Fruit fly (Drosophila melanogaster) whole organism, embryonic: ENCODE results near the gene CG5521.

ENCODE experiments used
- Atf6 ChIP-seq: fragments of 200-800 bp; sonication (Bioruptor generic); IDR thresholded peaks from 2 replicates; pipeline ENCODE4 v1.3.6; 2022; ENCODE audit warnings: missing biosample characterization, missing genetic modification characterization
- Blimp-1 ChIP-seq: fragments of 200-800 bp; sonication (Bioruptor generic); optimal IDR thresholded peaks from 3 replicates; lab custom pipeline; 2018; ENCODE audit warnings: missing biosample characterization, missing genetic modification characterization, mild to moderate bottlenecking, moderate library complexity, missing genetic modification reagents
- CG10267 ChIP-seq: fragments of 200-800 bp; sonication (Bioruptor generic); optimal IDR thresholded peaks from 2 replicates; lab custom pipeline; 2018; ENCODE audit warnings: missing biosample characterization, mild to moderate bottlenecking, missing genetic modification characterization, moderate library complexity
- CG10565 ChIP-seq: fragments of 200-800 bp; sonication (Bioruptor generic); optimal IDR thresholded peaks from 3 replicates; lab custom pipeline; 2016; ENCODE audit warnings: missing biosample characterization, mild to moderate bottlenecking, missing genetic modification characterization
- CG11398 ChIP-seq: fragments of 200-800 bp; sonication (Bioruptor generic); optimal IDR thresholded peaks from 2 replicates; lab custom pipeline; 2016; ENCODE audit warnings: missing biosample characterization, missing genetic modification characterization
- CG11696 ChIP-seq: fragments of 200-800 bp; sonication (Bioruptor generic); IDR thresholded peaks from 2 replicates; pipeline ENCODE4 v1.3.6; 2022; ENCODE audit warnings: missing biosample characterization, missing genetic modification characterization
- CG11723 ChIP-seq: fragments of 200-800 bp; sonication (Bioruptor generic); optimal IDR thresholded peaks from 2 replicates; lab custom pipeline; 2017; ENCODE audit warnings: missing biosample characterization, mild to moderate bottlenecking, missing genetic modification characterization
- CG12769 ChIP-seq: fragments of 200-800 bp; sonication (Bioruptor generic); optimal IDR thresholded peaks from 2 replicates; lab custom pipeline; 2019; ENCODE audit warnings: missing biosample characterization, mild to moderate bottlenecking, missing genetic modification characterization, moderate library complexity
- CG13894 ChIP-seq: fragments of 200-800 bp; sonication (Bioruptor generic); optimal IDR thresholded peaks from 3 replicates; lab custom pipeline; 2018; ENCODE audit warnings: missing biosample characterization, mild to moderate bottlenecking, missing genetic modification characterization, moderate library complexity
- CG14014 ChIP-seq: fragments of 200-800 bp; sonication (Bioruptor generic); IDR thresholded peaks from 2 replicates; pipeline ENCODE4 v1.3.6; 2022; ENCODE audit warnings: missing biosample characterization, missing genetic modification characterization
- CG14441 ChIP-seq: fragments of 200-800 bp; sonication (Bioruptor generic); IDR thresholded peaks from 2 replicates; pipeline ENCODE4 v1.3.6; 2022; ENCODE audit warnings: missing biosample characterization, missing genetic modification characterization
- CG15514 ChIP-seq: fragments of 200-800 bp; sonication (Bioruptor generic); optimal IDR thresholded peaks from 3 replicates; lab custom pipeline; 2017; ENCODE audit warnings: missing biosample characterization, missing genetic modification characterization, mild to moderate bottlenecking, moderate library complexity, missing genetic modification reagents
- CG16863 ChIP-seq: fragments of 200-800 bp; sonication (Bioruptor generic); optimal IDR thresholded peaks from 3 replicates; lab custom pipeline; 2016; ENCODE audit warnings: missing biosample characterization, missing genetic modification characterization
- CG17361 ChIP-seq: fragments of 200-800 bp; sonication (Bioruptor generic); IDR thresholded peaks from 3 replicates; pipeline ENCODE4 v1.3.6; 2022; ENCODE audit warnings: missing biosample characterization, missing genetic modification characterization
- CG17612 ChIP-seq: fragments of 200-800 bp; sonication (Bioruptor generic); IDR thresholded peaks from 2 replicates; pipeline ENCODE4 v1.3.6; 2022; ENCODE audit warnings: missing biosample characterization, missing genetic modification characterization
- CG18476 ChIP-seq: fragments of 200-800 bp; sonication (Bioruptor generic); optimal IDR thresholded peaks from 2 replicates; lab custom pipeline; 2016; ENCODE audit warnings: missing biosample characterization, mild to moderate bottlenecking, missing genetic modification characterization
- CG2202 ChIP-seq: fragments of 200-800 bp; sonication (Bioruptor generic); optimal IDR thresholded peaks from 2 replicates; lab custom pipeline; 2018; ENCODE audit warnings: missing biosample characterization, mild to moderate bottlenecking, missing genetic modification characterization
- CG3281 ChIP-seq: fragments of 200-800 bp; sonication (Bioruptor generic); optimal IDR thresholded peaks from 3 replicates; lab custom pipeline; 2017; ENCODE audit warnings: missing biosample characterization, mild to moderate bottlenecking, missing genetic modification characterization
- CG6765 ChIP-seq: fragments of 200-800 bp; sonication (Bioruptor generic); optimal IDR thresholded peaks from 3 replicates; lab custom pipeline; 2017; ENCODE audit warnings: missing biosample characterization, mild to moderate bottlenecking, missing genetic modification characterization
- CG7786 ChIP-seq: fragments of 200-800 bp; sonication (Bioruptor generic); optimal IDR thresholded peaks from 2 replicates; lab custom pipeline; 2016; ENCODE audit warnings: missing biosample characterization, missing genetic modification characterization
- CG7987 ChIP-seq: fragments of 200-800 bp; sonication (Bioruptor generic); optimal IDR thresholded peaks from 2 replicates; lab custom pipeline; 2018; ENCODE audit warnings: missing biosample characterization, mild to moderate bottlenecking, missing genetic modification characterization, moderate library complexity
- CG8359 ChIP-seq: fragments of 200-800 bp; sonication (Bioruptor generic); optimal IDR thresholded peaks from 2 replicates; lab custom pipeline; 2017; ENCODE audit warnings: missing biosample characterization, mild to moderate bottlenecking, missing genetic modification characterization, borderline replicate concordance
- CG8765 ChIP-seq: fragments of 200-800 bp; sonication (Bioruptor generic); IDR thresholded peaks from 2 replicates; pipeline ENCODE4 v1.3.6; 2022; ENCODE audit warnings: missing biosample characterization, missing genetic modification characterization
- CG8924 ChIP-seq: fragments of 200-800 bp; optimal IDR thresholded peaks from 3 replicates; lab custom pipeline; 2019; ENCODE audit warnings: missing biosample characterization, mild to moderate bottlenecking, missing genetic modification characterization, moderate library complexity
- CrebB ChIP-seq: fragments of 200-800 bp; sonication (Bioruptor generic); optimal IDR thresholded peaks from 3 replicates; lab custom pipeline; 2018; ENCODE audit warnings: missing biosample characterization, mild to moderate bottlenecking, missing genetic modification characterization
- D ChIP-seq, 2 experiments: fragments of 200-800 bp in 1 of 2; fragments of >200 bp in 1 of 2; sonication (Bioruptor generic) in 1 of 2; optimal IDR thresholded peaks; 2 replicates in 1 of 2; 3 replicates in 1 of 2; lab custom pipeline; 2017; ENCODE audit warnings: mild to moderate bottlenecking in 1 of 2, missing biosample characterization in 1 of 2, missing genetic modification characterization in 1 of 2, missing genetic modification reagents in 1 of 2
- Dek ChIP-seq: fragments of 200-800 bp; sonication (Bioruptor generic); optimal IDR thresholded peaks from 3 replicates; lab custom pipeline; 2019; ENCODE audit warnings: missing biosample characterization, mild to moderate bottlenecking, missing genetic modification characterization, moderate library complexity
- Eip74EF ChIP-seq, 2 experiments: fragments of 200-800 bp in 1 of 2; fragments of >200 bp in 1 of 2; sonication (Bioruptor generic) in 1 of 2; optimal IDR thresholded peaks; 2 replicates each; lab custom pipeline; 2017 to 2019; ENCODE audit warnings: missing biosample characterization in 2 of 2, missing genetic modification characterization in 2 of 2, mild to moderate bottlenecking in 1 of 2, moderate library complexity in 1 of 2
- Fer1 ChIP-seq: fragments of 200-800 bp; sonication (Bioruptor generic); optimal IDR thresholded peaks from 2 replicates; lab custom pipeline; 2017; ENCODE audit warnings: missing biosample characterization, mild to moderate bottlenecking, missing genetic modification characterization
- Hmr ChIP-seq: fragments of 200-800 bp; sonication (Bioruptor generic); optimal IDR thresholded peaks from 3 replicates; lab custom pipeline; 2017; ENCODE audit warnings: mild to moderate bottlenecking, missing biosample characterization, missing genetic modification reagents, missing genetic modification characterization
- Hr78 ChIP-seq, 2 experiments: fragments of 200-800 bp in 1 of 2; fragments of >200 bp in 1 of 2; sonication (Bioruptor generic) in 1 of 2; optimal IDR thresholded peaks; 2 replicates each; lab custom pipeline; 2017 to 2019; ENCODE audit warnings: missing biosample characterization in 2 of 2, missing genetic modification characterization in 2 of 2, mild to moderate bottlenecking in 1 of 2, moderate library complexity in 1 of 2
- Jarid2 ChIP-seq: fragments of 200-800 bp; sonication (Bioruptor generic); optimal IDR thresholded peaks from 3 replicates; lab custom pipeline; 2017; ENCODE audit warnings: mild to moderate bottlenecking, missing biosample characterization, missing genetic modification reagents, missing genetic modification characterization
- Sox100B ChIP-seq: fragments of 200-800 bp; sonication (Bioruptor generic); optimal IDR thresholded peaks from 3 replicates; lab custom pipeline; 2018; ENCODE audit warnings: missing biosample characterization, mild to moderate bottlenecking, missing genetic modification characterization
- Xrp1 ChIP-seq: fragments of 200-800 bp; sonication (Bioruptor generic); IDR thresholded peaks from 2 replicates; pipeline ENCODE4 v1.3.6; 2022; ENCODE audit warnings: missing biosample characterization, missing genetic modification characterization
- ato ChIP-seq: fragments of 200-800 bp; sonication (Bioruptor generic); IDR thresholded peaks from 2 replicates; pipeline ENCODE4 v1.3.6; 2022; ENCODE audit warnings: missing biosample characterization, missing genetic modification characterization; ENCODE audit not compliant: partially characterized antibody
- bcd ChIP-seq: fragments of 200-800 bp; sonication (Bioruptor generic); optimal IDR thresholded peaks from 2 replicates; lab custom pipeline; 2017; ENCODE audit warnings: missing biosample characterization, mild to moderate bottlenecking, missing genetic modification characterization
- bigmax ChIP-seq: fragments of 200-800 bp; sonication (Bioruptor generic); optimal IDR thresholded peaks from 2 replicates; lab custom pipeline; 2018; ENCODE audit warnings: missing biosample characterization, mild to moderate bottlenecking, missing genetic modification characterization
- caup ChIP-seq: fragments of 200-800 bp; sonication (Bioruptor generic); optimal IDR thresholded peaks from 3 replicates; lab custom pipeline; 2017; ENCODE audit warnings: missing biosample characterization, mild to moderate bottlenecking, missing genetic modification characterization, moderate library complexity; ENCODE audit not compliant: severe bottlenecking
- chinmo ChIP-seq: fragments of 200-800 bp; sonication (Bioruptor generic); IDR thresholded peaks from 4 replicates; pipeline ENCODE4 v1.3.6; 2022; ENCODE audit warnings: missing biosample characterization, missing genetic modification characterization; ENCODE audit not compliant: partially characterized antibody
- dysf ChIP-seq: fragments of 200-800 bp; sonication (Bioruptor generic); IDR thresholded peaks from 3 replicates; pipeline ENCODE4 v1.3.6; 2022; ENCODE audit warnings: missing biosample characterization, missing genetic modification characterization
- emc ChIP-seq: fragments of 200-800 bp; sonication (Bioruptor generic); optimal IDR thresholded peaks from 2 replicates; lab custom pipeline; 2016; ENCODE audit warnings: missing biosample characterization, missing genetic modification characterization
- eve ChIP-seq, 2 experiments: fragments of >200 bp; optimal IDR thresholded peaks; 2 replicates each; lab custom pipeline; 2017; ENCODE audit warnings: missing biosample characterization in 2 of 2, missing genetic modification characterization in 2 of 2
- eyg ChIP-seq: fragments of 200-800 bp; sonication (Bioruptor generic); optimal IDR thresholded peaks from 3 replicates; lab custom pipeline; 2016; ENCODE audit warnings: missing biosample characterization, missing genetic modification characterization
- lmd ChIP-seq: fragments of 200-800 bp; sonication (Bioruptor generic); IDR thresholded peaks from 2 replicates; pipeline ENCODE4 v1.3.6; 2022; ENCODE audit warnings: missing biosample characterization, missing genetic modification characterization
- so ChIP-seq: fragments of 200-800 bp; sonication (Bioruptor generic); IDR thresholded peaks from 3 replicates; pipeline ENCODE4 v1.3.6; 2022; ENCODE audit warnings: missing biosample characterization, missing genetic modification characterization
- stwl ChIP-seq: fragments of 200-800 bp; sonication (Bioruptor generic); optimal IDR thresholded peaks from 3 replicates; lab custom pipeline; 2018; ENCODE audit warnings: missing biosample characterization, mild to moderate bottlenecking, missing genetic modification characterization, moderate library complexity
- tap ChIP-seq: fragments of 200-800 bp; optimal IDR thresholded peaks from 3 replicates; lab custom pipeline; 2019; ENCODE audit warnings: missing biosample characterization, mild to moderate bottlenecking, missing genetic modification characterization, moderate library complexity
- unpg ChIP-seq: fragments of 200-800 bp; sonication (Bioruptor generic); optimal IDR thresholded peaks from 3 replicates; lab custom pipeline; 2018; ENCODE audit warnings: missing biosample characterization, mild to moderate bottlenecking, missing genetic modification characterization, moderate library complexity

The CG5521 gene

dm6 chr3R:26923830-26924333 is 42.8 kb upstream of the CG5521 start (continued):
- no peak for TF ChIP-seq CG17612 (GFP tag; lab: Robert Waterston, UW)
- peak; percentile 1 for TF ChIP-seq Dek (tag; lab: Kevin White, UChicago)
- TF ChIP-seq CG8359 (GFP tag; lab: Kevin White, UChicago), result peak; percentile 43
- peak; percentile 44; the same call in 1 of the 2 replicates for TF ChIP-seq lmd
- peak; percentile 28 for TF ChIP-seq tap (tag; lab: Kevin White, UChicago)
- no peak for TF ChIP-seq CrebB
- peak; percentile 56 for TF ChIP-seq CG14441 (GFP tag; lab: Robert Waterston, UW)
- no peak for TF ChIP-seq eve (GFP tag; optimal IDR thresholded peaks at IDR 0.05; lab: Kevin White, UChicago)
- TF ChIP-seq CG11398 (GFP tag; lab: Kevin White, UChicago), result no peak
- peak; percentile 49 for TF ChIP-seq eyg (GFP tag; lab: Kevin White, UChicago)
- peak; percentile 16 for TF ChIP-seq CG18476
- TF ChIP-seq Sox100B (GFP tag; lab: Kevin White, UChicago), result peak; percentile 80
- peak; percentile 70 for TF ChIP-seq Blimp-1
- peak; percentile 58 for TF ChIP-seq CG7987 (GFP tag; lab: Kevin White, UChicago)
- peak; percentile 41 for TF ChIP-seq CG8924
- TF ChIP-seq so (GFP tag; lab: Robert Waterston, UW), result no peak
- peak; percentile 29 for TF ChIP-seq CG15514 (GFP tag; lab: Kevin White, UChicago)
- TF ChIP-seq dysf (GFP tag; lab: Robert Waterston, UW), result peak; percentile 29; the same call in 1 of the 3 replicates
- TF ChIP-seq CG10565 (GFP tag; lab: Kevin White, UChicago), result no peak
- peak; percentile 55 for TF ChIP-seq Jarid2 (GFP tag; lab: Kevin White, UChicago)
- TF ChIP-seq Fer1 (GFP tag; lab: Kevin White, UChicago), result peak; percentile 74
- no peak for TF ChIP-seq CG12769 (tag; lab: Kevin White, UChicago)
- TF ChIP-seq CG13894 (tag; lab: Kevin White, UChicago), result no peak
- TF ChIP-seq CG17361 (GFP tag; lab: Robert Waterston, UW), result peak; percentile 81
- 0 out of 4 replicates have a peak, but pooled peaks have one; percentile 60 for TF ChIP-seq chinmo (GFP tag; lab: Robert Waterston, UW)
- TF ChIP-seq Eip74EF (GFP tag; optimal IDR thresholded peaks at IDR 0.05; lab: Kevin White, UChicago), result peak in 1 of 2 experiments; percentile 82
- TF ChIP-seq Xrp1, result no peak
- no peak for TF ChIP-seq CG16863
- TF ChIP-seq D (optimal IDR thresholded peaks at IDR 0.05; lab: Kevin White, UChicago), result no peak
- peak; percentile 20 for TF ChIP-seq D (GFP tag; optimal IDR thresholded peaks at IDR 0.05; lab: Kevin White, UChicago)
- TF ChIP-seq unpg, result peak; percentile 59
- no peak for TF ChIP-seq CG7786 (GFP tag; lab: Kevin White, UChicago)
- peak; percentile 59 for TF ChIP-seq CG3281 (GFP tag; lab: Kevin White, UChicago)
- TF ChIP-seq CG14014 (GFP tag; lab: Robert Waterston, UW), result peak; percentile 47; the same call in 1 of the 2 replicates
- peak; percentile 53 for TF ChIP-seq CG11723
- TF ChIP-seq CG8765 (GFP tag; lab: Robert Waterston, UW), result no peak
- TF ChIP-seq Hmr, result peak; percentile 61
- TF ChIP-seq caup (GFP tag; lab: Kevin White, UChicago), result peak; percentile 55
- TF ChIP-seq CG10267 (tag; lab: Kevin White, UChicago), result peak; percentile 47
- no peak for TF ChIP-seq emc
- TF ChIP-seq stwl (tag; lab: Kevin White, UChicago), result no peak
- TF ChIP-seq Hr78 (GFP tag; optimal IDR thresholded peaks at IDR 0.05; lab: Kevin White, UChicago), result peak in 1 of 2 experiments; percentile 43
- peak; percentile 15 for TF ChIP-seq bigmax (GFP tag; lab: Kevin White, UChicago)
- peak; percentile 34 for TF ChIP-seq CG6765 (GFP tag; lab: Kevin White, UChicago)
- peak; percentile 12; the same call in 1 of the 2 replicates for TF ChIP-seq Atf6 (GFP tag; lab: Robert Waterston, UW)
- peak; percentile 32 for TF ChIP-seq CG2202 (tag; lab: Kevin White, UChicago)
- TF ChIP-seq CG11696 (GFP tag; lab: Robert Waterston, UW), result peak; percentile 68
- peak; percentile 48 for TF ChIP-seq bcd (GFP tag; lab: Kevin White, UChicago)
- TF ChIP-seq ato (GFP tag; lab: Robert Waterston, UW), result no peak
